Worm (Caenorhabditis elegans) whole organism, early embryonic: ENCODE results near the gene srh-183.

Source experiments
- B0310.2 ChIP-seq: sonication (generic microtip); optimal IDR thresholded peaks from 2 replicates; lab custom pipeline; 2016; ENCODE audit warnings: mild to moderate bottlenecking, missing genetic modification characterization, missing compliant biosample characterization
- F13C5.2 ChIP-seq: sonication (generic microtip); optimal IDR thresholded peaks from 2 replicates; lab custom pipeline; 2017; ENCODE audit warnings: mild to moderate bottlenecking, missing genetic modification characterization, inconsistent platforms, missing compliant biosample characterization
- aly-1 ChIP-seq: sonication (generic microtip); optimal IDR thresholded peaks from 2 replicates; lab custom pipeline; 2016; ENCODE audit warnings: missing genetic modification characterization, missing compliant biosample characterization
- ama-1 ChIP-seq: fragments of 150-350 bp; optimal IDR thresholded peaks from 2 replicates; lab custom pipeline; 2014
- ceh-13 ChIP-seq: fragments of 200-800 bp; sonication (Bioruptor generic); optimal IDR thresholded peaks from 2 replicates; lab custom pipeline; 2018; ENCODE audit warnings: mild to moderate bottlenecking, missing genetic modification characterization, missing compliant biosample characterization
- ceh-36 ChIP-seq: sonication (generic microtip); optimal IDR thresholded peaks from 2 replicates; lab custom pipeline; 2016; ENCODE audit warnings: missing genetic modification characterization, inconsistent platforms, missing compliant biosample characterization
- ets-7 ChIP-seq: sonication (generic microtip); optimal IDR thresholded peaks from 2 replicates; lab custom pipeline; 2016; ENCODE audit warnings: missing genotype, missing genetic modification characterization, missing compliant biosample characterization
- flt-1 ChIP-seq: fragments of 200-800 bp; sonication (Bioruptor generic); IDR thresholded peaks from 2 replicates; pipeline ENCODE4 v1.3.6; 2022; ENCODE audit warnings: missing genetic modification characterization, missing compliant biosample characterization
- hmbx-1 ChIP-seq: sonication (generic microtip); optimal IDR thresholded peaks from 2 replicates; lab custom pipeline; 2016; ENCODE audit warnings: mild to moderate bottlenecking, missing genetic modification characterization, missing compliant biosample characterization
- hmg-4 ChIP-seq: fragments of 200-800 bp; sonication (Bioruptor generic); optimal IDR thresholded peaks from 2 replicates; lab custom pipeline; 2018; ENCODE audit warnings: mild to moderate bottlenecking, missing genetic modification characterization, missing compliant biosample characterization
- hnd-1 ChIP-seq: sonication (generic microtip); optimal IDR thresholded peaks from 2 replicates; lab custom pipeline; 2016; ENCODE audit warnings: missing genetic modification characterization, missing compliant biosample characterization
- pes-1 ChIP-seq: fragments of 200-800 bp; sonication (Bioruptor generic); IDR thresholded peaks from 2 replicates; pipeline ENCODE4 v1.3.6; 2022; ENCODE audit warnings: missing genetic modification reagents, missing genetic modification characterization, missing compliant biosample characterization
- scrt-1 ChIP-seq: fragments of 200-800 bp; sonication (Bioruptor generic); IDR thresholded peaks from 2 replicates; pipeline ENCODE4 v1.3.6; 2022; ENCODE audit warnings: missing genetic modification characterization, missing compliant biosample characterization
- sea-1 ChIP-seq: fragments of 200-800 bp; sonication (Bioruptor generic); conservative IDR thresholded peaks from 2 replicates; pipeline ENCODE4 v1.3.6; 2022; ENCODE audit warnings: missing genetic modification characterization, missing compliant biosample characterization
- tbx-11 ChIP-seq: fragments of 200-800 bp; sonication (Bioruptor generic); IDR thresholded peaks from 2 replicates; pipeline ENCODE4 v1.3.6; 2022; ENCODE audit warnings: missing genetic modification characterization, missing compliant biosample characterization
- tbx-37 ChIP-seq: fragments of 200-800 bp; sonication (Bioruptor generic); conservative IDR thresholded peaks from 2 replicates; pipeline ENCODE4 v1.3.6; 2022; ENCODE audit warnings: missing genetic modification reagents, missing genetic modification characterization, missing compliant biosample characterization
- tra-4 ChIP-seq: sonication (generic microtip); optimal IDR thresholded peaks from 2 replicates; lab custom pipeline; 2017; ENCODE audit warnings: missing genetic modification characterization, missing compliant biosample characterization

srh-183 gene

DNA sequence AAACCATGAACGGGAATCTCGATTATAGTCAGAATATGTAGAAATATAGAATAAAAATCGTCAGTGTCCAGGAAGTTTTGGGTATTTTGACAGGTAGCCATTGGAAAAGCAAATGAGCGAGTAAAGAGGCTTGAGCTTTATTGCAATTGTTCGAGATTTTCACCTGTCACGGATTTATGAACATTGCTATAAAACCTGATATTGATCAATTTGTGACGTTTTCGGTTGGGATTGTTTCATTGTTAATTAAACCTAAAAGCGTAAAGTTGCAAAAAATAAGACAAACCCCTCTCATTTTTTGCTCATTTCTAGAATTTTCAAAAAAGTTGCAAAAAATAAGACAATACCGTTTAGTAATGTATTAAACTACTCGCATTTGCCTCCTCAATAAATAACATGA, at the start of gene srh-183:
Gene srh-183 (minus strand): TSS at position 101 of the 400 bp plus-strand sequence.
- no peak for TF ChIP-seq hmg-4 (GFP tag; lab: Kevin White, UChicago)
- TF ChIP-seq ceh-13 (GFP tag; lab: Kevin White, UChicago): no peak
- no peak for TF ChIP-seq F13C5.2 (tag; lab: Kevin White, UChicago)
- TF ChIP-seq hnd-1 (tag; lab: Kevin White, UChicago): no peak
- TF ChIP-seq ceh-36 (tag; lab: Kevin White, UChicago): no peak
- TF ChIP-seq aly-1 (tag; lab: Kevin White, UChicago): no peak
- no peak for TF ChIP-seq scrt-1

DNA sequence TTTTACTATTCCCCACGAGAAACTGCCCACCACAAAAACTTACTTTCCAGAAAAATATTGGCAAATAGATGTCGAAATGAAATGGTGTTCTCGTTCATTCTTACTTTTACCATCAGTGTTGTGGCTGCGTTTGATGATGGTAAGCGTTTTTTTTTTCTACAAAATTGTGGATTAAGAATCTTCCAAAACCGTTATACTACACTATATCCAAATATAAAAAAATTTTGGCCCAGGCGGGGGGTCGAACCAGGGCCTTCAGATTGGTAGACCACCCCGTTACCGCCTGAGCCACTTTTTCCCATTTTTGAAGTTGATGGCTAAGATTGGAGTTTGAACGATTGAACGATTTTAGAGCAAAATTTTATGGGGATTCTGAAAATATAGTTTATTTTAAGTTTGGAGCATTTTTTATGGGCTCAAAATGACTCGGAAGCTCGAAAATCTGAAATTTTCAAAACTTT, 44.9 kb upstream of the srh-183 start, which contains the start of gene lgc-55:
Gene lgc-55 (plus strand): TSS at position 51 of the 461 bp plus-strand sequence.
- TF ChIP-seq ets-7 (tag; lab: Kevin White, UChicago): no peak
- TF ChIP-seq hnd-1 (tag; lab: Kevin White, UChicago): no peak
- no peak for TF ChIP-seq tbx-11 (GFP tag; lab: Robert Waterston, UW)
- TF ChIP-seq scrt-1: no peak
- TF ChIP-seq tbx-37 (GFP tag; lab: Robert Waterston, UW): no peak
- TF ChIP-seq pes-1: no peak
- no peak for TF ChIP-seq ceh-13 (GFP tag; lab: Kevin White, UChicago)
- no peak for TF ChIP-seq tra-4 (tag; lab: Kevin White, UChicago)
- no peak for TF ChIP-seq flt-1
- no peak for TF ChIP-seq hmbx-1
- TF ChIP-seq ama-1 (lab: Kevin White, UChicago): no peak
- TF ChIP-seq aly-1 (tag; lab: Kevin White, UChicago): no peak
- no peak for TF ChIP-seq F13C5.2 (tag; lab: Kevin White, UChicago)
- TF ChIP-seq sea-1 (GFP tag; lab: Robert Waterston, UW): no peak
- no peak for TF ChIP-seq hmg-4 (GFP tag; lab: Kevin White, UChicago)
- TF ChIP-seq B0310.2 (tag; lab: Kevin White, UChicago): no peak
- TF ChIP-seq ceh-36 (tag; lab: Kevin White, UChicago): no peak

DNA sequence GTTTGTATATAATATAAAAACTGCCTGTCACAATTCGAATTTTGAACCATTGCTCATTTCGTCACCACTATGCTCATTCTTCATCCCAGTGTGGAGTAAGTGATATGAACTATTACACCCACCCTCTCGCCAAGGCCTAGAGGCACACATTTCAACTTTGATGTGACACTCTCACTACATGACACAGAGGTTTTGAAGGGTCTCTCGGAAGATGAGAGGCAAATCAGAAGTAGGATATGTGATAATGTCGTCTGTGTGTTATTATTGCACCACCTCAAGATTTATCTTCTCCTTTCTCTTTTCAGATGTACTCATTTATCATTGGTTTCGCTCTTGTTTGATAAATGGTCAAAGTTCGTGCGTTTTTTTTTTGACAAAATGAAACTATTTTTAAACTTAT, 43.2 kb upstream of the srh-183 start:
- no peak for TF ChIP-seq hmbx-1
- no peak for TF ChIP-seq F13C5.2 (tag; lab: Kevin White, UChicago)
- TF ChIP-seq sea-1 (GFP tag; lab: Robert Waterston, UW): no peak
- no peak for TF ChIP-seq tbx-37 (GFP tag; lab: Robert Waterston, UW)
- TF ChIP-seq pes-1: no peak
- TF ChIP-seq scrt-1: no peak
- TF ChIP-seq hmg-4 (GFP tag; lab: Kevin White, UChicago): no peak
- no peak for TF ChIP-seq ama-1 (lab: Kevin White, UChicago)
- TF ChIP-seq tra-4 (tag; lab: Kevin White, UChicago): no peak
- TF ChIP-seq ets-7 (tag; lab: Kevin White, UChicago): no peak
- no peak for TF ChIP-seq B0310.2 (tag; lab: Kevin White, UChicago)
- no peak for TF ChIP-seq flt-1

DNA sequence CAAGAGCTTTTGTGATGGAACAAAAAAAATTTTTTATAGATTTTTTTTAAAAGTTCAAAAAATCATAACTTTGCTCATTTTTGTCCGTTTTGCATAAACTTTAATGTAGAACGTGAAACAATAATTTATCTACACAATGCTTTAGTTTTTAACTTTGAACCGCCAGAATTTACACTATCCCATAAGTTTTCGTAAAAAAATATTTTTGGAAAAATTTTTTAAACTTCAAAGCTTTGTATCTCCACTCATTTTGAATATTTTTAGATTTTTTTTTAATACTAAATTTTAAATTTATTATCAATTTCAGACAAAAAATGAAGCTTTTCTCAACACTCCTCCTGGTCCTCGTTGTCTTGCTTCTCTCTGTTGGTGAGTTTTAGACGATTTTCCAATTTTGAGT, 33.5 kb upstream of the srh-183 start, which contains the start of gene Y60A3A.21:
Gene Y60A3A.21 (plus strand): TSS at position 301 of the 400 bp plus-strand sequence.
- TF ChIP-seq tra-4 (tag; lab: Kevin White, UChicago) (no peak), hmg-4 (GFP tag; lab: Kevin White, UChicago) (no peak), F13C5.2 (tag; lab: Kevin White, UChicago) (no peak), tbx-11 (GFP tag; lab: Robert Waterston, UW) (no peak), flt-1 (no peak), B0310.2 (tag; lab: Kevin White, UChicago) (no peak), ets-7 (tag; lab: Kevin White, UChicago) (no peak), hnd-1 (tag; lab: Kevin White, UChicago) (no peak), ceh-13 (GFP tag; lab: Kevin White, UChicago) (no peak), aly-1 (tag; lab: Kevin White, UChicago) (no peak), ceh-36 (tag; lab: Kevin White, UChicago) (no peak), ama-1 (lab: Kevin White, UChicago) (no peak), sea-1 (GFP tag; lab: Robert Waterston, UW) (no peak), hmbx-1 (no peak), scrt-1 (no peak), pes-1 (no peak)

DNA sequence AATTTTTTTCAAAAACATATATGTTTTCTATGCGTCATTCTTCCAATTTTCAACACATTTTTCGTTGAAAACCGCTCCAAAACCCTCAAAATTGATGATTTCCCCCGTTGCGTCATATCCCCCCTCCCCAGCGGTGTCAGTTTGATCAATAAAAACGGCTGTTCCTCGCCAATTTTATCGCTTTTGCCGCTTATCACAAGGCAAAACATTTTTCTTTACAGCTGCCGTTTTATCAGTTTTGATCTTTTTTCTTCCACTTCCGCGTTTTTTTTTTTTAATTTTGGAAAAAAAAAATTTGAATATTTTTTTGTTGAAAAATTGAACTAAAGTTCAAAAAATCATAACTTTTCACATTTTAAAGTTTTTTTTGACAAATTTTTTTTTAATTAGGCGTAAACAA, 33.1 kb upstream of the srh-183 start:
- TF ChIP-seq ceh-36 (tag; lab: Kevin White, UChicago) (no peak), tra-4 (tag; lab: Kevin White, UChicago) (no peak), hmg-4 (GFP tag; lab: Kevin White, UChicago) (no peak), hnd-1 (tag; lab: Kevin White, UChicago) (no peak), aly-1 (tag; lab: Kevin White, UChicago) (no peak)

DNA sequence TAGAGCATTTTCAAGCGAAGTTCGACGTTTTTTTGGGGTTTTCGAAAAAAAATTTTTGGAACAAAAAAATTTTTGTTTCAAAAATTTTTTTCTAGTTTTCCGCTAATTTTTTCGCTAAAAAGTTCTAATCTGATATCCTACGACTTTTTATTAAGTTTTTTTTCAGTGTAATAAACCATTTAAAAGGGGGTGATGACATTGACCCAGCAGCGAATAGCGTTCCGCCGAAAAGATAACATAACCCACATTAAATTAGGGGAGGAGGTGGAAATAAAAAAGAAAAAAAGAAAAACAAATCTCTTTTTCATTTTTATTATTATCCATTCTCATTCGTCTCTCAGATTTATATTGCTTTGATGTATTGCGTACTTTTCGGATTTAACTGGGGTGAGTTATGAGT, 29.4 kb upstream of the srh-183 start, which contains the start of gene Y60A3A.23:
Gene Y60A3A.23 (plus strand): TSS at position 301 of the 400 bp plus-strand sequence.
- TF ChIP-seq ets-7 (tag; lab: Kevin White, UChicago) (no peak), tbx-37 (GFP tag; lab: Robert Waterston, UW) (no peak), pes-1 (no peak), hmbx-1 (no peak), hmg-4 (GFP tag; lab: Kevin White, UChicago) (no peak), tbx-11 (GFP tag; lab: Robert Waterston, UW) (no peak), hnd-1 (tag; lab: Kevin White, UChicago) (no peak), F13C5.2 (tag; lab: Kevin White, UChicago) (no peak), ceh-13 (GFP tag; lab: Kevin White, UChicago) (no peak)

DNA sequence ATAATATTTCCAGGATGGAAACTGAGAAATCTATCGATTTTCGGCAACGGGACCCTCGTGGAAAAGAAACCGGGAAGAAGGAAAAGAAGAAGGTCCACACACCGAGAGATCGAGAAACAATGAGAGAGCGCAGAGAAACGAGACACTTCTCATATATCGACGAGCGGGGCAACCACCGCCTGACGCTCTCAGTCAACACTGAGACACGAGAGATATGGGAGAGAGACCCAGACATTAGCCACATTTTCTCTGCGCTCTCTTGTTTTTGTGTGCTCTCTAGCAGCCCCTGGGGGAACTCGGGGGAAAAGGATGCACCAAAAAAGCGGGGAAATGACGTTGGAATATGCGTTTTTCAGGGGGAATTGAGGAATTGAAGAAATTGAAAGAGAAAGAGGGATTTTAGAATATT, 27.6 kb upstream of the srh-183 start:
- peak; percentile 52 for TF ChIP-seq F13C5.2 (tag; lab: Kevin White, UChicago)
- peak; percentile 61 for TF ChIP-seq hmg-4 (GFP tag; lab: Kevin White, UChicago)
- no peak for TF ChIP-seq tbx-11 (GFP tag; lab: Robert Waterston, UW)
- no peak for TF ChIP-seq pes-1
